Worm (Caenorhabditis elegans) whole organism, late embryonic: ENCODE results near the gene T21C9.9.

Experiments used
- C38D4.7 ChIP-seq: fragments of 200-800 bp; sonication (Bioruptor generic); optimal IDR thresholded peaks from 2 replicates; lab custom pipeline; 2018; ENCODE audit warnings: mild to moderate bottlenecking, missing genetic modification characterization, moderate library complexity, missing compliant biosample characterization
- ahr-1 ChIP-seq: sonication (generic microtip); optimal IDR thresholded peaks from 2 replicates; lab custom pipeline; 2016; ENCODE audit warnings: missing genetic modification characterization, missing compliant biosample characterization
- ama-1 ChIP-seq: fragments of 150-350 bp; optimal IDR thresholded peaks from 2 replicates; lab custom pipeline; 2014
- ceh-30 ChIP-seq: fragments of 150-350 bp; optimal IDR thresholded peaks from 2 replicates; lab custom pipeline; 2014; ENCODE audit warnings: missing biosample characterization, missing genetic modification characterization
- dve-1 ChIP-seq: sonication (generic microtip); optimal IDR thresholded peaks from 2 replicates; lab custom pipeline; 2017; ENCODE audit warnings: antibody characterized with exemption, mild to moderate bottlenecking, missing genetic modification characterization, missing compliant biosample characterization
- ets-4 ChIP-seq: sonication (generic microtip); optimal IDR thresholded peaks from 2 replicates; lab custom pipeline; 2016; ENCODE audit warnings: missing genetic modification characterization, missing compliant biosample characterization
- hlh-30 ChIP-seq: sonication (generic microtip); optimal IDR thresholded peaks from 2 replicates; lab custom pipeline; 2017; ENCODE audit warnings: antibody characterized with exemption, missing genetic modification characterization, missing compliant biosample characterization; ENCODE audit not compliant: insufficient read depth
- hlh-8 ChIP-seq: sonication (generic microtip); optimal IDR thresholded peaks from 2 replicates; lab custom pipeline; 2016; ENCODE audit warnings: missing genotype, missing genetic modification characterization, missing compliant biosample characterization
- lin-11 ChIP-seq: fragments of 200-800 bp; sonication (Bioruptor generic); optimal IDR thresholded peaks from 2 replicates; lab custom pipeline; 2018; ENCODE audit warnings: mild to moderate bottlenecking, missing genetic modification characterization, missing compliant biosample characterization
- nfya-1 ChIP-seq: sonication (generic microtip); optimal IDR thresholded peaks from 2 replicates; lab custom pipeline; 2017; ENCODE audit warnings: missing genetic modification characterization, mild to moderate bottlenecking, missing compliant biosample characterization, antibody characterized with exemption, moderate library complexity
- pqm-1 ChIP-seq: sonication (generic microtip); optimal IDR thresholded peaks from 2 replicates; lab custom pipeline; 2016; ENCODE audit warnings: missing genetic modification characterization, missing compliant biosample characterization
- rnt-1 ChIP-seq: sonication (generic microtip); optimal IDR thresholded peaks from 2 replicates; lab custom pipeline; 2016; ENCODE audit warnings: missing genetic modification characterization, missing compliant biosample characterization

ce11 chrV:10564140-10564539 is 28.2 kb downstream of the T21C9.9 start:
- TF ChIP-seq dve-1 (tag; lab: Kevin White, UChicago), result no peak
- no peak for TF ChIP-seq ets-4 (tag; lab: Kevin White, UChicago)
- TF ChIP-seq pqm-1, result no peak
- TF ChIP-seq ahr-1 (tag; lab: Kevin White, UChicago), result no peak
- no peak for TF ChIP-seq rnt-1 (tag; lab: Kevin White, UChicago)
- no peak for TF ChIP-seq ama-1
- TF ChIP-seq ceh-30 (tag; lab: Kevin White, UChicago), result no peak
- no peak for TF ChIP-seq nfya-1 (tag; lab: Kevin White, UChicago)
- TF ChIP-seq hlh-8, result no peak
- no peak for TF ChIP-seq hlh-30 (tag; lab: Kevin White, UChicago)
- TF ChIP-seq C38D4.7, result no peak
- no peak for TF ChIP-seq lin-11 (tag; lab: Kevin White, UChicago)
